Worm (Caenorhabditis elegans) whole organism, L3 larva: ENCODE data around the gene tsg-101.

Experiments
- ceh-28 ChIP-seq: fragments of 150-350 bp; optimal IDR thresholded peaks from 2 replicates; lab custom pipeline; 2014; ENCODE audit warnings: missing biosample characterization, missing genetic modification reagents, missing genetic modification characterization
- nhr-11 ChIP-seq: fragments of 150-350 bp; optimal IDR thresholded peaks from 2 replicates; lab custom pipeline; 2014; ENCODE audit warnings: missing biosample characterization, missing genetic modification characterization
- nhr-237 ChIP-seq: fragments of 150-350 bp; optimal IDR thresholded peaks from 2 replicates; lab custom pipeline; 2014; ENCODE audit warnings: missing biosample characterization, missing genetic modification characterization

- TF ChIP-seq ceh-28 (tag; lab: Kevin White, UChicago) (no peak), nhr-237 (tag; lab: Kevin White, UChicago) (no peak), nhr-11 (tag; lab: Kevin White, UChicago) (no peak)
Measured at ce11 chrIV:3520957-3521356, 6.6 kb upstream of the tsg-101 start.
